Worm (Caenorhabditis elegans) whole organism, L3 larva: ENCODE results near the gene dpy-30.

Experiments used
- R02D3.7 ChIP-seq: fragments of 150-350 bp; optimal IDR thresholded peaks from 2 replicates; lab custom pipeline; 2014; ENCODE audit warnings: missing biosample characterization, missing genetic modification characterization
- ZK546.5 ChIP-seq: sonication (generic microtip); optimal IDR thresholded peaks from 2 replicates; lab custom pipeline; 2017; ENCODE audit warnings: missing biosample characterization, missing genetic modification characterization
- ama-1 ChIP-seq: fragments of 150-350 bp; optimal IDR thresholded peaks from 2 replicates; lab custom pipeline; 2018
- ceh-82 ChIP-seq: fragments of 150-350 bp; optimal IDR thresholded peaks from 2 replicates; lab custom pipeline; 2014; ENCODE audit warnings: missing biosample characterization, missing genetic modification characterization
- elt-3 ChIP-seq, 3 experiments: fragments of 150-350 bp in 1 of 3; sonication (generic microtip) in 2 of 3; optimal IDR thresholded peaks; 2 replicates in 2 of 3; 4 replicates in 1 of 3; lab custom pipeline; 2014 to 2017; ENCODE audit warnings: missing biosample characterization in 3 of 3, missing genetic modification characterization in 3 of 3
- lin-15B ChIP-seq: fragments of 150-350 bp; optimal IDR thresholded peaks from 2 replicates; lab custom pipeline; 2014; ENCODE audit warnings: missing biosample characterization, missing genetic modification characterization
- lsy-12 ChIP-seq: sonication (generic microtip); optimal IDR thresholded peaks from 2 replicates; lab custom pipeline; 2016; ENCODE audit warnings: mild to moderate bottlenecking, missing genetic modification characterization, missing compliant biosample characterization
- nhr-237 ChIP-seq: fragments of 150-350 bp; optimal IDR thresholded peaks from 2 replicates; lab custom pipeline; 2014; ENCODE audit warnings: missing biosample characterization, missing genetic modification characterization
- nhr-25 ChIP-seq: sonication (generic microtip); optimal IDR thresholded peaks from 2 replicates; lab custom pipeline; 2017; ENCODE audit warnings: missing biosample characterization, missing genetic modification characterization
- nhr-28 ChIP-seq: fragments of 150-350 bp; optimal IDR thresholded peaks from 2 replicates; lab custom pipeline; 2014; ENCODE audit warnings: missing biosample characterization, missing genetic modification characterization
- skn-1 ChIP-seq: fragments of 150-350 bp; optimal IDR thresholded peaks from 2 replicates; lab custom pipeline; 2014; ENCODE audit warnings: missing biosample characterization, missing genetic modification characterization

DNA sequence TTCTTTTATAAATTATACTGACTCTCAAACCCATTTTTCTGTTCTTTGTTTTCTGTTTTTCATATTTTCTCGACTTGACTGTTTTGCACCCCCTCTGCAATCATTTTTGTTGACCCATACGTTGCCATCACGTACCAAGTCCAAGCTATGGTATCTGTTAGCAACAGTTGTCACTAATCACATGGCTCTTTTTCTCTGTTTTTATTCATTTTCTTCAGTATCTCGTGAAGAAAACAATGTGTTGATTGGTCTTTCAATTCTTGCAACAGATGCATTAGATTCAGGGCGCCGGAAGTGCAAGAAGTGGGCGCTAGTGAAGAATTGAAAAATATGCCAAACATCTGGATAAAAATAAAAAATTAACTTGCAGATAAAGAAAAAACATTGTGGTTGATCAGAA, 44.2 kb downstream of the dpy-30 start:
- TF ChIP-seq nhr-28 (no peak), nhr-25 (no peak), lsy-12 (tag; lab: Kevin White, UChicago) (no peak), elt-3 (tag; optimal IDR thresholded peaks at IDR 0.05; lab: Kevin White, UChicago) (no peak), ZK546.5 (no peak), R02D3.7 (tag; lab: Kevin White, UChicago) (no peak), nhr-237 (tag; lab: Kevin White, UChicago) (no peak), skn-1 (tag; lab: Kevin White, UChicago) (no peak), lin-15B (tag; lab: Kevin White, UChicago) (no peak), ceh-82 (tag; lab: Kevin White, UChicago) (no peak), ama-1 (lab: Kevin White, UChicago) (no peak)
